Fruit fly (Drosophila melanogaster): ENCODE data around the gene comm3.

The comm3 gene

DNA sequence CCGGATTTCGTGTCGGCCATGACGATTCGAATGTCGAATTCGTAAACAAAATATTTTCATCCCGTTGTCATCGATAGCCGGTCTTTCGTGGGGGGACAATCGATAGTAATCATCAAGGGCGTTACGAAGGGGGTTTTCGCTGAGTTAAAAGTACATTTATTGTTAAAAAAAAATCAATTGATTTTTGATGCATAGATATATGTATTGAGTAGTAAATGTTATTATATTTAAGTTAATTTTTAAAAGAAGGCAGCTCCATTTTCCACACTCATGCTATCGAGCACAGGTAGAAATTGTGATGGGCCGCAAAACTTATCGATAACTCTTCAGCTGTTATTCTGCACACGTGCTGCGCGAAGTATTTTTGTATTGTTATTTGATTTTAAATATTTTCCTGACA is 67.1 kb downstream of the comm3 start, which contains the start of the genes mrn and CG12301 (continued):
- TF ChIP-seq psq (GFP tag; optimal IDR thresholded peaks at IDR 0.05) (peak; percentile 44), schlank (tag; optimal IDR thresholded peaks at IDR 0.05) (no peak), CG11695 (GFP tag; IDR thresholded peaks at IDR 0.05) (peak; percentile 75), knrl (GFP tag; IDR thresholded peaks at IDR 0.05; ENCODE audit: partially characterized antibody) (peak; percentile 95), phol (tag; optimal IDR thresholded peaks at IDR 0.05) (peak; percentile 89), CG4617 (GFP tag; optimal IDR thresholded peaks at IDR 0.05; ENCODE audit: borderline replicate concordance) (peak; percentile 15), Dip3 (GFP tag; optimal IDR thresholded peaks at IDR 0.05) (peak; percentile 70), ind (GFP tag; optimal IDR thresholded peaks at IDR 0.05) (peak; percentile 75), CG42726 (GFP tag; IDR thresholded peaks at IDR 0.05; ENCODE audit: partially characterized antibody) (peak; percentile 75), Abd-B (GFP tag; optimal IDR thresholded peaks at IDR 0.05) (no peak), GATAe (GFP tag; conservative IDR thresholded peaks at IDR 0.05) (peak; percentile 81), CG1602 (GFP tag; optimal IDR thresholded peaks at IDR 0.05) (peak; percentile 57), sug (tag; optimal IDR thresholded peaks at IDR 0.05) (no peak), CG12155 (GFP tag; optimal IDR thresholded peaks at IDR 0.05) (peak; percentile 82), D (optimal IDR thresholded peaks at IDR 0.05) (no peak), D (GFP tag; optimal IDR thresholded peaks at IDR 0.05) (no peak), stwl (tag; optimal IDR thresholded peaks at IDR 0.05) (peak; percentile 66), chm (GFP tag; IDR thresholded peaks at IDR 0.05) (0 out of 2 replicates have a peak, but pooled peaks have one; percentile 48), Mad (GFP tag; optimal IDR thresholded peaks at IDR 0.05) (peak; percentile 70), CG11560 (tag; IDR thresholded peaks at IDR 0.05) (peak; percentile 70; the same call in 2 of the 3 replicates), otp (GFP tag; IDR thresholded peaks at IDR 0.05) (peak; percentile 47; the same call in 2 of the 3 replicates), E2f2 (GFP tag; IDR thresholded peaks at IDR 0.05) (peak; percentile 67), vnd (GFP tag; IDR thresholded peaks at IDR 0.05; ENCODE audit: partially characterized antibody) (peak; percentile 92), CG6813 (GFP tag; optimal IDR thresholded peaks at IDR 0.05) (no peak), CG1792 (GFP tag; optimal IDR thresholded peaks at IDR 0.05) (peak; percentile 3), CG18599 (GFP tag; optimal IDR thresholded peaks at IDR 0.05) (no peak), CG12744 (GFP tag; optimal IDR thresholded peaks at IDR 0.05) (peak; percentile 39), CG9932 (GFP tag; IDR thresholded peaks at IDR 0.05) (peak; percentile 94), crc (GFP tag; optimal IDR thresholded peaks at IDR 0.05) (no peak), Dll (GFP tag; IDR thresholded peaks at IDR 0.05; ENCODE audit: partially characterized antibody) (peak; percentile 97), CG9817 (tag; optimal IDR thresholded peaks at IDR 0.05) (peak; percentile 67), ab (GFP tag; optimal IDR thresholded peaks at IDR 0.05) (no peak), CG34224 (GFP tag; IDR thresholded peaks at IDR 0.05; ENCODE audit: partially characterized antibody) (peak; percentile 95), CG15011 (GFP tag; optimal IDR thresholded peaks at IDR 0.05) (no peak), chif (GFP tag; optimal IDR thresholded peaks at IDR 0.05) (peak; percentile 49 to 55), CG18476 (GFP tag; optimal IDR thresholded peaks at IDR 0.05) (peak; percentile 35), CG8944 (GFP tag; optimal IDR thresholded peaks at IDR 0.05) (peak; percentile 22), D19A (tag; optimal IDR thresholded peaks at IDR 0.05) (no peak), CG2120 (GFP tag; optimal IDR thresholded peaks at IDR 0.05) (peak; percentile 91), CG12071 (GFP tag; optimal IDR thresholded peaks at IDR 0.05) (no peak), Max (GFP tag; optimal IDR thresholded peaks at IDR 0.05) (peak; percentile 95), Fer2 (tag; optimal IDR thresholded peaks at IDR 0.05) (no peak), slbo (GFP tag; IDR thresholded peaks at IDR 0.05) (peak; percentile 94), mld (GFP tag; IDR thresholded peaks at IDR 0.05; ENCODE audit: partially characterized antibody) (peak; percentile 63; the same call in 1 of the 3 replicates), CG12391 (tag; optimal IDR thresholded peaks at IDR 0.05) (peak; percentile 81), seq (GFP tag; IDR thresholded peaks at IDR 0.05) (no peak), Hr3 (GFP tag; optimal IDR thresholded peaks at IDR 0.05) (peak; percentile 68), hth (optimal IDR thresholded peaks at IDR 0.05) (no peak), CG3847 (GFP tag; IDR thresholded peaks at IDR 0.05) (peak; percentile 85), Blimp-1 (GFP tag; optimal IDR thresholded peaks at IDR 0.05) (no peak), Atf3 (GFP tag; optimal IDR thresholded peaks at IDR 0.05) (peak; percentile 18)
